Worm (Caenorhabditis elegans): ENCODE measurements around the gene Y41D4B.24.

The Y41D4B.24 gene

ce11 chrIV:1676926-1677325 lies 5.0 kb downstream of the Y41D4B.24 start:
- no peak for TF ChIP-seq ceh-43 (GFP tag; optimal IDR thresholded peaks at IDR 0.05)
- no peak for TF ChIP-seq unc-39 (tag; optimal IDR thresholded peaks at IDR 0.05)
- no peak for TF ChIP-seq nhr-76 (tag; optimal IDR thresholded peaks at IDR 0.05)
- no peak for TF ChIP-seq ztf-11 (tag; optimal IDR thresholded peaks at IDR 0.05)
- TF ChIP-seq hlh-1 (tag; optimal IDR thresholded peaks at IDR 0.05): no peak
- TF ChIP-seq drap-1 (GFP tag; optimal IDR thresholded peaks at IDR 0.05): no peak

- TF ChIP-seq lin-13 (tag; optimal IDR thresholded peaks at IDR 0.05): no peak
- no peak for TF ChIP-seq nhr-28 (tag; optimal IDR thresholded peaks at IDR 0.05)
- no peak for TF ChIP-seq ceh-39 (tag; optimal IDR thresholded peaks at IDR 0.05)
These were observed 9.6 kb downstream of the Y41D4B.24 start, which contains the start of gene Y41D4B.1 for ce11 chrIV:1672398-1672797. Gene Y41D4B.1 (plus strand): TSS chrIV:1672698.

- TF ChIP-seq blmp-1 (tag; optimal IDR thresholded peaks at IDR 0.05) (no peak), ham-2 (GFP tag; optimal IDR thresholded peaks at IDR 0.05) (no peak), nhr-28 (tag; optimal IDR thresholded peaks at IDR 0.05) (no peak), nhr-237 (tag; optimal IDR thresholded peaks at IDR 0.05) (no peak), lin-32 (GFP tag; optimal IDR thresholded peaks at IDR 0.05) (no peak), snpc-4 (tag; optimal IDR thresholded peaks at IDR 0.05) (no peak), unc-62 (GFP tag; optimal IDR thresholded peaks at IDR 0.05) (no peak), ces-1 (GFP tag; optimal IDR thresholded peaks at IDR 0.05) (no peak), bed-3 (GFP tag; optimal IDR thresholded peaks at IDR 0.05) (no peak), hlh-1 (tag; optimal IDR thresholded peaks at IDR 0.05) (no peak), ztf-11 (tag; optimal IDR thresholded peaks at IDR 0.05) (no peak), elt-3 (tag; optimal IDR thresholded peaks at IDR 0.05) (no peak), lsy-2 (tag; optimal IDR thresholded peaks at IDR 0.05) (no peak), ceh-43 (GFP tag; optimal IDR thresholded peaks at IDR 0.05) (no peak), mls-2 (tag; optimal IDR thresholded peaks at IDR 0.05) (no peak)
These were observed 19.1 kb downstream of the Y41D4B.24 start for ce11 chrIV:1662872-1663271.

ce11 chrIV:1660735-1661134 lies 21.2 kb downstream of the Y41D4B.24 start:
- no peak for TF ChIP-seq ces-1 (GFP tag; optimal IDR thresholded peaks at IDR 0.05)
- no peak for TF ChIP-seq unc-39 (tag; optimal IDR thresholded peaks at IDR 0.05)
- TF ChIP-seq blmp-1 (tag; optimal IDR thresholded peaks at IDR 0.05): no peak
- TF ChIP-seq unc-120 (tag; optimal IDR thresholded peaks at IDR 0.05; ENCODE audit: poor library complexity, severe bottlenecking): no peak
- TF ChIP-seq lsy-2 (tag; optimal IDR thresholded peaks at IDR 0.05): no peak
- TF ChIP-seq lin-13 (tag; optimal IDR thresholded peaks at IDR 0.05): no peak
- no peak for TF ChIP-seq nhr-76 (tag; optimal IDR thresholded peaks at IDR 0.05)
- TF ChIP-seq mep-1 (tag; optimal IDR thresholded peaks at IDR 0.05): no peak
- no peak for TF ChIP-seq M03D4.4 (tag; optimal IDR thresholded peaks at IDR 0.05)
- TF ChIP-seq nhr-2 (tag; optimal IDR thresholded peaks at IDR 0.05): no peak
- TF ChIP-seq zip-8 (tag; optimal IDR thresholded peaks at IDR 0.05): no peak
- TF ChIP-seq pha-4 (tag; optimal IDR thresholded peaks at IDR 0.05): no peak
- TF ChIP-seq cnd-1 (tag; optimal IDR thresholded peaks at IDR 0.05): no peak
- no peak for TF ChIP-seq lin-32 (GFP tag; optimal IDR thresholded peaks at IDR 0.05)
- no peak for TF ChIP-seq snpc-4 (tag; optimal IDR thresholded peaks at IDR 0.05)
- TF ChIP-seq hlh-1 (tag; optimal IDR thresholded peaks at IDR 0.05): no peak
- TF ChIP-seq nhr-28 (tag; optimal IDR thresholded peaks at IDR 0.05): no peak
- no peak for TF ChIP-seq ceh-43 (GFP tag; optimal IDR thresholded peaks at IDR 0.05)
- no peak for TF ChIP-seq unc-62 (GFP tag; optimal IDR thresholded peaks at IDR 0.05)

- TF ChIP-seq mep-1 (tag; optimal IDR thresholded peaks at IDR 0.05) (no peak), elt-3 (tag; optimal IDR thresholded peaks at IDR 0.05) (no peak), lsy-2 (tag; optimal IDR thresholded peaks at IDR 0.05) (no peak), nhr-12 (tag; optimal IDR thresholded peaks at IDR 0.05) (no peak), bed-3 (GFP tag; optimal IDR thresholded peaks at IDR 0.05) (no peak), ztf-11 (tag; optimal IDR thresholded peaks at IDR 0.05) (no peak), ceh-83 (GFP tag; optimal IDR thresholded peaks at IDR 0.05) (no peak), ceh-39 (tag; optimal IDR thresholded peaks at IDR 0.05) (no peak), cnd-1 (tag; optimal IDR thresholded peaks at IDR 0.05) (no peak), blmp-1 (tag; optimal IDR thresholded peaks at IDR 0.05) (no peak), unc-39 (tag; optimal IDR thresholded peaks at IDR 0.05) (no peak), sptf-1 (tag; optimal IDR thresholded peaks at IDR 0.05) (no peak), nhr-237 (tag; optimal IDR thresholded peaks at IDR 0.05) (no peak), nhr-28 (tag; optimal IDR thresholded peaks at IDR 0.05) (no peak), snpc-4 (tag; optimal IDR thresholded peaks at IDR 0.05) (no peak), lin-13 (tag; optimal IDR thresholded peaks at IDR 0.05) (no peak), lin-32 (GFP tag; optimal IDR thresholded peaks at IDR 0.05) (no peak), hlh-1 (tag; optimal IDR thresholded peaks at IDR 0.05) (no peak), pha-4 (tag; optimal IDR thresholded peaks at IDR 0.05) (no peak), M03D4.4 (tag; optimal IDR thresholded peaks at IDR 0.05) (no peak)
These were observed 22.0 kb downstream of the Y41D4B.24 start, which contains the start of gene Y41D4B.4 for ce11 chrIV:1659978-1660377. Gene Y41D4B.4 (plus strand): TSS chrIV:1660110.

Measured in whole organism, mixed stage, embryonic.